Fruit fly (Drosophila melanogaster): ENCODE measurements around the gene TfIIB.

Gene TfIIB

DNA sequence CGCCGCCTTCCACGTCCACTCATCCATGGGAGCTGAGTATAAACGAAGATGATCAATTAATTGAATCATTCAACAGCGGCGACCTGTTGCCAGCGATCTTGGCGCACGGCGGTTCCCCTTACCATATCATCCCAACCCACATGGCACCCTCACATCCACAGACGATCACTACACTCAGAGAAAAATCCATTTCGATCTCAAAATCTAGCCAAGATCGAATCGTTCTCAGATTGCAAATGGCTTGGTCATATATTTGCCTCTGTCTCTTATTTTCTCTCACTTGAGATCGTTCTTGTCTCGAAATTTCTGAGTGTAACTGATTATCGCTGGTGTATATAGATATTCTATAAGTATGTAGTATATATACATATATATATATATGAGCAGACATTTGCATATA is 37.2 kb downstream of the TfIIB start (continued):
- TF ChIP-seq CG8119 (GFP tag; IDR thresholded peaks at IDR 0.05) (no peak), CG6792 (GFP tag; optimal IDR thresholded peaks at IDR 0.05) (peak; percentile 52), Sox102F (GFP tag; optimal IDR thresholded peaks at IDR 0.05) (peak; percentile 42), CG6808 (GFP tag; optimal IDR thresholded peaks at IDR 0.05) (peak; percentile 48), Sox14 (GFP tag; optimal IDR thresholded peaks at IDR 0.05) (peak; percentile 30), CG1621 (tag; optimal IDR thresholded peaks at IDR 0.05) (no peak), Ets96B (tag; optimal IDR thresholded peaks at IDR 0.05) (peak; percentile 69), Hr4 (GFP tag; optimal IDR thresholded peaks at IDR 0.05) (peak; percentile 43)

DNA sequence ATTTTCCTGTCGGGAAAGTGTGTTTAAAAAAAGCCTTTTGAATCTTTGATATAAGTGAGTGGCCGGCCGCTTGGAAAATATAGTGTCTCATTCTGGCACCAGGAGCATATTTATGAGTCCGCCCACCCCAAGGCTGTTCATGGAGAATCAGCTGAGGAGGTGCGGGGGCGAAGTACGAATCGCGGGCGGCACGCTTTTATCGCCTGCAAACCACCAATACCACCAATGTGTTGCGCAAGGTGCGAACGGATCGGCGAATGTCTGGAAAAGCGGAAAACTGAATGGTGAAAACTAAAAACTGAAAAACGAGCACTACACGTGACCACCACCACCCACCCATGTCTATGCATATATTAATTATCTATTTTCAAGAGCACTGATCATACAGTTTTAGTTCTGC is 37.8 kb downstream of the TfIIB start:
- TF ChIP-seq CG9139 (GFP tag; optimal IDR thresholded peaks at IDR 0.05) (no peak), CG6792 (GFP tag; optimal IDR thresholded peaks at IDR 0.05) (no peak), eg (GFP tag; IDR thresholded peaks at IDR 0.05) (no peak), fkh (GFP tag; optimal IDR thresholded peaks at IDR 0.05) (no peak), CG11294 (GFP tag; IDR thresholded peaks at IDR 0.05) (no peak), net (GFP tag; optimal IDR thresholded peaks at IDR 0.05) (no peak), Hr38 (GFP tag; optimal IDR thresholded peaks at IDR 0.05) (no peak), pdm3 (GFP tag; optimal IDR thresholded peaks at IDR 0.05) (no peak), topi (GFP tag; optimal IDR thresholded peaks at IDR 0.05) (no peak), spab (GFP tag; optimal IDR thresholded peaks at IDR 0.05) (no peak), Eip75B (GFP tag; optimal IDR thresholded peaks at IDR 0.05) (no peak), acj6 (GFP tag; optimal IDR thresholded peaks at IDR 0.05) (no peak), CG16779 (tag; optimal IDR thresholded peaks at IDR 0.05) (no peak), Sox102F (GFP tag; optimal IDR thresholded peaks at IDR 0.05) (no peak), CG11762 (GFP tag; optimal IDR thresholded peaks at IDR 0.05; ENCODE audit: insufficient read depth) (no peak), Sox14 (GFP tag; optimal IDR thresholded peaks at IDR 0.05) (no peak), Sox15 (GFP tag; optimal IDR thresholded peaks at IDR 0.05) (no peak), ss (GFP tag; optimal IDR thresholded peaks at IDR 0.05) (no peak)

DNA sequence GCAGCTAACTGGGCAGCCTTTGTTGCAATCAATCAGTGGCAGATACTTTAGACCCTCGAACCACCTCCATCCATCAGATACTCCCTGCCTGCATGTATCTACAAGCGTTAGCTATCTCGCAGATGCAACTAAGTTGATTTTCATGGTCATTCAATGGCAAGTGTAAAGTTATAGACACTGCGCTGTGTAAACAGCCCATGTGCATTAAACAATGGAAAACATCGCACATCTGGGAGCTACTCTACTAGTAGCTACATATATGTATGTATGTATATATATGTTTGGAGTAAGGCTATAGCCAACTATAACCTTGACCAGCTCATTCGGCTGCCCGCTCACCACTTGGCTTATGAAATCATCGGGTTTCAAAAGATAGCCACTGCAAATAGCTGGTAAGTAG is 39.1 kb downstream of the TfIIB start:
- TF ChIP-seq Sox14 (GFP tag; optimal IDR thresholded peaks at IDR 0.05) (no peak), CG8632 (GFP tag; optimal IDR thresholded peaks at IDR 0.05) (no peak), Sox15 (GFP tag; optimal IDR thresholded peaks at IDR 0.05) (no peak), vri (GFP tag; optimal IDR thresholded peaks at IDR 0.05) (no peak), dsx (GFP tag; optimal IDR thresholded peaks at IDR 0.05; ENCODE audit: poor library complexity, severe bottlenecking) (peak; percentile 36), eg (GFP tag; IDR thresholded peaks at IDR 0.05) (no peak), Eip78C (GFP tag) (peak; percentile 16)

DNA sequence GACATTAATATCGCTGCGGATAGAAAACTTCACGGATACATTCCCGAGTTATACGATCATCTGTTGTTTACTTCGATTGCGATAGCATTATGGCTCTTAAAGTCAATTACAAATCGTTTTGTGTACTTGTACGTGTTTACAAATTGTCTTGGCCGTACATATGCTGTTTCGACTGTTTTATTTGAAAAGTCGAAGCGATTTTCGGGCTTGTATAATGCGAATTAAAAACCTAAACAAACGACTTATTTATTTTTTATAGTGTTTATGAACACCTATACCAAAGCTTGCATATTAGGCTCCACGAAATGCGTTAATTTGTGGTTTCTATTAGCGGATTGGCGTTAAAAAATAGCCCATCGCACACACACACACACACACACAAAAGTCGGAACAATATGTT is 41.1 kb downstream of the TfIIB start:
- no peak for TF ChIP-seq CG32006 (GFP tag; optimal IDR thresholded peaks at IDR 0.05)
- TF ChIP-seq Sox15 (GFP tag; optimal IDR thresholded peaks at IDR 0.05) = no peak
- no peak for TF ChIP-seq CG6792 (GFP tag; optimal IDR thresholded peaks at IDR 0.05)
- peak; percentile 69 for TF ChIP-seq fkh (GFP tag; optimal IDR thresholded peaks at IDR 0.05)
- TF ChIP-seq CG31627 (GFP tag; optimal IDR thresholded peaks at IDR 0.05) = no peak
- no peak for TF ChIP-seq CG3032 (tag; optimal IDR thresholded peaks at IDR 0.05)
- no peak for TF ChIP-seq Blimp-1 (GFP tag; optimal IDR thresholded peaks at IDR 0.05)
- no peak for TF ChIP-seq svp (GFP tag)

DNA sequence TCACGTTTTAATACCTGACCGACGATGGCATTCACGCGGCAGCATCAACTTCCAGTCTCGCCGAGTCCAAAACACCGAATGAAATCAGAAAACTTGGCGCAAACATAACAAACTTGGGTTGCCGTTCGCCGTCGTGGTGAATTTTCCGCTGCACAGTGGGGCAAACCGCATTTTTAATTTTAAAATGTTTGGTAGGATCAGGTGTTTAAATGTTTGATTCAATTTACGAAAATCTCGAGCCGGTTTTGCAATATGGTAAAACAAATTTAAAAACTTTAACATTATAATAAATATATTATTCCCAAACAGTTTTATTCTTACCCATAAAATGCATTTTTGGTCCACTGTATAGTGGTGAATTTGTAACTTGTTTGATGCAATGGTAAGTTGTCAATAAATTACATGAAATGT is 43.1 kb downstream of the TfIIB start, which contains the start of gene RluA-1:
RluA-1 (minus strand) TSS at position 82 of the 411 bp plus-strand sequence.
- TF ChIP-seq CG6163 (GFP tag; IDR thresholded peaks at IDR 0.05) (peak; percentile 95), Blimp-1 (GFP tag; optimal IDR thresholded peaks at IDR 0.05) (peak; percentile 82), cyc (GFP tag; optimal IDR thresholded peaks at IDR 0.05) (peak; percentile 90), CG8319 (GFP tag; optimal IDR thresholded peaks at IDR 0.05) (peak; percentile 95), Hr4 (GFP tag; optimal IDR thresholded peaks at IDR 0.05) (peak; percentile 98), CG31627 (GFP tag; optimal IDR thresholded peaks at IDR 0.05) (peak; percentile 86), CG7368 (GFP tag; optimal IDR thresholded peaks at IDR 0.05) (peak; percentile 94), dac (GFP tag; optimal IDR thresholded peaks at IDR 0.05) (peak; percentile 97), Met (GFP tag; optimal IDR thresholded peaks at IDR 0.05) (peak; percentile 85), esn (GFP tag; optimal IDR thresholded peaks at IDR 0.05) (peak; percentile 94), OdsH (GFP tag; optimal IDR thresholded peaks at IDR 0.05) (peak; percentile 97), Sox102F (GFP tag; optimal IDR thresholded peaks at IDR 0.05) (peak; percentile 93), CG11294 (GFP tag; IDR thresholded peaks at IDR 0.05) (peak; percentile 98), CG4318 (GFP tag; optimal IDR thresholded peaks at IDR 0.05) (peak; percentile 97), CG15336 (GFP tag; IDR thresholded peaks at IDR 0.05) (peak; percentile 99), CG34406 (GFP tag; optimal IDR thresholded peaks at IDR 0.05) (peak; percentile 96), CG1621 (tag; optimal IDR thresholded peaks at IDR 0.05) (peak; percentile 96), Hr39 (GFP tag; optimal IDR thresholded peaks at IDR 0.05) (peak; percentile 82), salr (GFP tag; optimal IDR thresholded peaks at IDR 0.05) (peak; percentile 94 to 96)

All from whole organism, prepupa.